Worm (Caenorhabditis elegans) whole organism, young adult: ENCODE data around the gene math-1.

ENCODE experiments used
- C06A6.2 ChIP-seq: fragments of 200-800 bp; sonication (Bioruptor generic); conservative IDR thresholded peaks from 2 replicates; pipeline ENCODE4 v1.3.6; 2022; ENCODE audit warnings: missing genetic modification characterization, missing compliant biosample characterization
- C17E4.6 ChIP-seq: fragments of 200-800 bp; sonication (Bioruptor generic); IDR thresholded peaks from 2 replicates; pipeline ENCODE4 v1.3.6; 2022; ENCODE audit warnings: missing genetic modification reagents, missing genetic modification characterization, missing compliant biosample characterization
- D2030.7 ChIP-seq: fragments of 200-800 bp; sonication (Bioruptor generic); IDR thresholded peaks from 2 replicates; pipeline ENCODE4 v1.3.6; 2022; ENCODE audit warnings: missing genetic modification reagents, missing genetic modification characterization, missing compliant biosample characterization
- T07F8.4 ChIP-seq: sonication (generic microtip); optimal IDR thresholded peaks from 2 replicates; lab custom pipeline; 2016; ENCODE audit warnings: mild to moderate bottlenecking, missing genetic modification characterization, moderate library complexity, missing compliant biosample characterization
- Y53F4B.3 ChIP-seq: fragments of 200-800 bp; sonication (Bioruptor generic); IDR thresholded peaks from 2 replicates; pipeline ENCODE4 v1.3.6; 2022; ENCODE audit warnings: missing genetic modification reagents, missing genetic modification characterization, missing compliant biosample characterization
- Y79H2A.3 ChIP-seq: fragments of 200-800 bp; sonication (Bioruptor generic); conservative IDR thresholded peaks from 2 replicates; pipeline ENCODE4 v1.3.6; 2022; ENCODE audit warnings: missing genetic modification reagents, missing genetic modification characterization, missing compliant biosample characterization
- ZK185.1 ChIP-seq: sonication (generic microtip); optimal IDR thresholded peaks from 2 replicates; lab custom pipeline; 2016; ENCODE audit warnings: mild to moderate bottlenecking, missing genetic modification characterization, missing compliant biosample characterization; ENCODE audit not compliant: poor library complexity, severe bottlenecking
- akir-1 ChIP-seq: fragments of 200-800 bp; sonication (Bioruptor generic); optimal IDR thresholded peaks from 2 replicates; lab custom pipeline; 2018; ENCODE audit warnings: mild to moderate bottlenecking, missing genetic modification characterization, moderate library complexity, missing compliant biosample characterization
- ama-1 ChIP-seq, 3 experiments: fragments of 150-350 bp in 1 of 3; sonication (generic microtip) in 2 of 3; optimal IDR thresholded peaks; 2 replicates each; lab custom pipeline; 2014 to 2018; ENCODE audit warnings: missing biosample characterization in 2 of 3, missing genetic modification characterization in 2 of 3, missing genetic modification reagents in 2 of 3
- aptf-2 ChIP-seq: fragments of 200-800 bp; sonication (Bioruptor generic); conservative IDR thresholded peaks from 2 replicates; pipeline ENCODE4 v1.3.6; 2022; ENCODE audit warnings: missing genetic modification reagents, missing genetic modification characterization, missing compliant biosample characterization
- him-1 ChIP-seq: sonication (generic microtip); optimal IDR thresholded peaks from 2 replicates; lab custom pipeline; 2016; ENCODE audit warnings: missing genotype, missing genetic modification reagents, missing genetic modification characterization, missing compliant biosample characterization
- hlh-26 ChIP-seq: fragments of 200-800 bp; sonication (Bioruptor generic); conservative IDR thresholded peaks from 2 replicates; pipeline ENCODE4 v1.3.6; 2022; ENCODE audit warnings: missing genetic modification reagents, missing genetic modification characterization, missing compliant biosample characterization
- hmg-1.2 ChIP-seq: fragments of 200-800 bp; sonication (Bioruptor generic); IDR thresholded peaks from 2 replicates; pipeline ENCODE4 v1.3.6; 2022; ENCODE audit warnings: missing genetic modification reagents, missing genetic modification characterization, missing compliant biosample characterization
- lir-1 ChIP-seq: fragments of 200-800 bp; sonication (Bioruptor generic); conservative IDR thresholded peaks from 2 replicates; pipeline ENCODE4 v1.3.6; 2022; ENCODE audit warnings: missing genetic modification reagents, missing genetic modification characterization, missing compliant biosample characterization
- lsl-1 ChIP-seq: fragments of 200-800 bp; sonication (Bioruptor generic); optimal IDR thresholded peaks from 2 replicates; lab custom pipeline; 2018; ENCODE audit warnings: mild to moderate bottlenecking, missing genetic modification characterization, moderate library complexity, missing compliant biosample characterization
- lsy-27 ChIP-seq: sonication (generic microtip); optimal IDR thresholded peaks from 2 replicates; lab custom pipeline; 2017; ENCODE audit warnings: missing genetic modification characterization, mild to moderate bottlenecking, missing compliant biosample characterization, antibody characterized with exemption, missing genotype, borderline replicate concordance; ENCODE audit not compliant: insufficient read depth
- madf-10 ChIP-seq: sonication (generic microtip); optimal IDR thresholded peaks from 2 replicates; lab custom pipeline; 2016; ENCODE audit warnings: mild to moderate bottlenecking, missing genetic modification characterization, missing compliant biosample characterization
- mcd-1 ChIP-seq: fragments of 200-800 bp; sonication (Bioruptor generic); IDR thresholded peaks from 2 replicates; pipeline ENCODE4 v1.3.6; 2022; ENCODE audit warnings: missing genetic modification reagents, missing genetic modification characterization, missing compliant biosample characterization
- mel-28 ChIP-seq: sonication (generic microtip); optimal IDR thresholded peaks from 2 replicates; lab custom pipeline; 2016; ENCODE audit warnings: borderline replicate concordance, mild to moderate bottlenecking, missing genetic modification characterization, missing compliant biosample characterization
- mxl-1 ChIP-seq: sonication (generic microtip); optimal IDR thresholded peaks from 2 replicates; lab custom pipeline; 2016; ENCODE audit warnings: missing genetic modification characterization, missing compliant biosample characterization
- nfya-1 ChIP-seq: sonication (generic microtip); optimal IDR thresholded peaks from 2 replicates; lab custom pipeline; 2017; ENCODE audit warnings: antibody characterized with exemption, missing compliant biosample characterization, missing genetic modification characterization, borderline replicate concordance; ENCODE audit not compliant: insufficient read depth
- nfya-2 ChIP-seq: fragments of 200-800 bp; sonication (Bioruptor generic); IDR thresholded peaks from 2 replicates; pipeline ENCODE4 v1.3.6; 2022; ENCODE audit warnings: missing genetic modification reagents, missing genetic modification characterization, missing compliant biosample characterization
- rpc-1 ChIP-seq, 2 experiments: fragments of 150-350 bp in 1 of 2; sonication (generic microtip) in 1 of 2; optimal IDR thresholded peaks; 2 replicates each; lab custom pipeline; 2014 to 2018; ENCODE audit warnings: missing biosample characterization in 1 of 2, missing genetic modification characterization in 1 of 2, missing genetic modification reagents in 1 of 2, missing genotype in 1 of 2
- sea-2 ChIP-seq: fragments of 200-800 bp; sonication (Bioruptor generic); IDR thresholded peaks from 2 replicates; pipeline ENCODE4 v1.3.6; 2022; ENCODE audit warnings: missing genetic modification characterization, missing compliant biosample characterization
- snpc-1.1 ChIP-seq: sonication (generic microtip); optimal IDR thresholded peaks from 2 replicates; lab custom pipeline; 2017; ENCODE audit warnings: missing genetic modification characterization, mild to moderate bottlenecking, missing compliant biosample characterization, antibody characterized with exemption, moderate library complexity, missing genotype, missing genetic modification reagents; ENCODE audit not compliant: insufficient read depth
- snpc-1.3 ChIP-seq: sonication (generic microtip); optimal IDR thresholded peaks from 2 replicates; lab custom pipeline; 2017; ENCODE audit warnings: missing genetic modification characterization, mild to moderate bottlenecking, missing compliant biosample characterization, antibody characterized with exemption, moderate library complexity, missing genotype, missing genetic modification reagents; ENCODE audit not compliant: insufficient read depth
- snpc-4 ChIP-seq, 5 experiments: fragments of 150-350 bp in 1 of 5; sonication (generic microtip) in 4 of 5; optimal IDR thresholded peaks; 2 replicates each; lab custom pipeline; 2014 to 2018; ENCODE audit warnings: missing genetic modification characterization in 5 of 5, missing biosample characterization in 3 of 5, antibody characterized with exemption in 2 of 5, mild to moderate bottlenecking in 2 of 5, missing compliant biosample characterization in 2 of 5, missing genotype in 2 of 5, moderate library complexity in 2 of 5, missing genetic modification reagents in 1 of 5
- sptf-2 ChIP-seq: fragments of 200-800 bp; sonication (Bioruptor generic); optimal IDR thresholded peaks from 2 replicates; lab custom pipeline; 2018; ENCODE audit warnings: mild to moderate bottlenecking, missing genetic modification characterization, missing compliant biosample characterization
- xnd-1 ChIP-seq: sonication (generic microtip); optimal IDR thresholded peaks from 2 replicates; lab custom pipeline; 2016; ENCODE audit warnings: missing genotype, missing genetic modification reagents, missing genetic modification characterization, missing compliant biosample characterization
- zfh-2 ChIP-seq: fragments of 200-800 bp; sonication (Bioruptor generic); conservative IDR thresholded peaks from 2 replicates; pipeline ENCODE4 v1.3.6; 2022; ENCODE audit warnings: missing genetic modification reagents, missing genetic modification characterization, missing compliant biosample characterization
- zim-3 ChIP-seq: sonication (generic microtip); optimal IDR thresholded peaks from 2 replicates; lab custom pipeline; 2017; ENCODE audit warnings: mild to moderate bottlenecking, missing genetic modification characterization, moderate library complexity, missing compliant biosample characterization
- ztf-25 ChIP-seq: fragments of 200-800 bp; sonication (Bioruptor generic); IDR thresholded peaks from 2 replicates; pipeline ENCODE4 v1.3.6; 2022; ENCODE audit warnings: missing genetic modification reagents, missing genetic modification characterization, missing compliant biosample characterization
- ztf-3 ChIP-seq: fragments of 200-800 bp; sonication (Bioruptor generic); optimal IDR thresholded peaks from 2 replicates; lab custom pipeline; 2018; ENCODE audit warnings: mild to moderate bottlenecking, missing genetic modification characterization, missing compliant biosample characterization

Gene math-1

ce11 chrII:2081257-2081656 is 34.8 kb upstream of the math-1 start, which contains the start of gene T16A1.4:
Gene T16A1.4, plus strand, starts transcription at chrII:2081557.
- TF ChIP-seq snpc-4 (GFP tag; optimal IDR thresholded peaks at IDR 0.05; lab: Kevin White, UChicago) (no peak), snpc-4 (tag; optimal IDR thresholded peaks at IDR 0.05; lab: Kevin White, UChicago) (no peak), D2030.7 (GFP tag; lab: Robert Waterston, UW) (no peak), lsy-27 (tag; lab: Kevin White, UChicago) (no peak), zfh-2 (no peak), ztf-25 (GFP tag; lab: Robert Waterston, UW) (no peak), lsl-1 (no peak), C17E4.6 (no peak), sea-2 (GFP tag; lab: Robert Waterston, UW) (no peak), nfya-1 (tag; lab: Kevin White, UChicago) (no peak), Y79H2A.3 (GFP tag; lab: Robert Waterston, UW) (no peak)

ce11 chrII:2080425-2080824 is 34.0 kb upstream of the math-1 start, which contains the start of gene F07E5.9:
Gene F07E5.9, minus strand, starts transcription at chrII:2080525.
- TF ChIP-seq rpc-1 (optimal IDR thresholded peaks at IDR 0.05; lab: Kevin White, UChicago) (no peak), rpc-1 (tag; optimal IDR thresholded peaks at IDR 0.05; lab: Kevin White, UChicago) (no peak), T07F8.4 (tag; lab: Kevin White, UChicago) (no peak), hlh-26 (GFP tag; lab: Robert Waterston, UW) (no peak), ama-1 (optimal IDR thresholded peaks at IDR 0.05; lab: Kevin White, UChicago) (no peak), ama-1 (GFP tag; optimal IDR thresholded peaks at IDR 0.05; lab: Kevin White, UChicago) (no peak), xnd-1 (tag; lab: Kevin White, UChicago) (no peak), zim-3 (tag; lab: Kevin White, UChicago) (no peak), Y53F4B.3 (no peak), akir-1 (GFP tag; lab: Kevin White, UChicago) (no peak), him-1 (no peak), C06A6.2 (no peak)

DNA sequence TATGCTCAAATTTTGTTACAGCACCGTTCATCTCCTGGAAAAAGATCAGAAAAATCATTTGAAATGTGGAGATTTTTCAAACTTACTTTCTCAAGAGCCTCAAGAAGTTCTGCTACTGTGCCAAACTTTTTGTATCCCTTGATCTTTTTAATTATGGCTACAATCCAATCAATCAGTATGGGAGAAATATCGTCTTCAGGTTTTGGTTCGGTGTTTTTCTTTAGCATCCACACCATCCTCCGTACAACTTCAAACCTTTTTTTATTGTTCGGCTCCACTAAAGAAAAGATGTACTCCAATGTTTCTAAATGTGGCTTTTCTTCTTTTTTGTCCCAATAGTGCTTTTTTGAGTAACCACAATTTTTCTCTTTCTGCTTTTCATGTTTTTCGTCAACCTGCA is 30.0 kb upstream of the math-1 start:
- TF ChIP-seq snpc-1.1 (tag; lab: Kevin White, UChicago) (no peak), snpc-1.3 (no peak), ztf-25 (GFP tag; lab: Robert Waterston, UW) (no peak), sptf-2 (GFP tag; lab: Kevin White, UChicago) (no peak), lir-1 (no peak), ZK185.1 (tag; lab: Kevin White, UChicago) (no peak), sea-2 (GFP tag; lab: Robert Waterston, UW) (no peak), ztf-3 (GFP tag; lab: Kevin White, UChicago) (no peak), ama-1 (optimal IDR thresholded peaks at IDR 0.05; lab: Kevin White, UChicago) (no peak), ama-1 (GFP tag; optimal IDR thresholded peaks at IDR 0.05; lab: Kevin White, UChicago) (no peak)

ce11 chrII:2075513-2075912 is 29.1 kb upstream of the math-1 start, which contains the start of gene F07E5.8:
Gene F07E5.8, minus strand, starts transcription at chrII:2075613.
- TF ChIP-seq mxl-1 (tag; lab: Kevin White, UChicago) (no peak), zfh-2 (no peak), madf-10 (tag; lab: Kevin White, UChicago) (no peak), zim-3 (tag; lab: Kevin White, UChicago) (no peak), mel-28 (no peak), hmg-1.2 (no peak), aptf-2 (GFP tag; lab: Robert Waterston, UW) (no peak), nfya-2 (GFP tag; lab: Robert Waterston, UW) (no peak), mcd-1 (GFP tag; lab: Robert Waterston, UW) (no peak)
